Worm (Caenorhabditis elegans) whole organism, L4 larva: ENCODE results near the gene C31C9.6.

Experiments used
- D1046.2 ChIP-seq: fragments of 200-800 bp; sonication (Bioruptor generic); IDR thresholded peaks from 2 replicates; pipeline ENCODE4 v1.3.6; 2022; ENCODE audit warnings: missing genetic modification characterization, missing compliant biosample characterization
- ces-1 ChIP-seq: fragments of 150-350 bp; sonication (generic microtip); optimal IDR thresholded peaks from 4 replicates; lab custom pipeline; 2014; ENCODE audit warnings: missing biosample characterization, missing genetic modification reagents, missing genetic modification characterization
- fkh-10 ChIP-seq: fragments of 150-350 bp; optimal IDR thresholded peaks from 2 replicates; lab custom pipeline; 2014; ENCODE audit warnings: missing biosample characterization, missing genetic modification reagents, missing genetic modification characterization
- hlh-11 ChIP-seq: fragments of 200-800 bp; sonication (Bioruptor generic); optimal IDR thresholded peaks from 2 replicates; lab custom pipeline; 2018; ENCODE audit warnings: mild to moderate bottlenecking, missing genetic modification characterization, missing compliant biosample characterization
- lin-15B ChIP-seq: fragments of 150-350 bp; sonication (generic microtip); optimal IDR thresholded peaks from 3 replicates; lab custom pipeline; 2014; ENCODE audit warnings: missing biosample characterization, missing genetic modification characterization
- madf-5 ChIP-seq, 2 experiments: fragments of 200-800 bp; sonication (Bioruptor generic); IDR thresholded peaks; 2 replicates each; pipeline ENCODE4 v1.3.6; 2022; ENCODE audit warnings: missing compliant biosample characterization in 2 of 2, missing genetic modification characterization in 2 of 2
- pha-4 ChIP-seq, 2 experiments: fragments of 150-350 bp in 1 of 2; fragments of 200-800 bp in 1 of 2; sonication (Bioruptor generic) in 1 of 2; IDR thresholded peaks in 1 of 2; optimal IDR thresholded peaks in 1 of 2; 2 replicates each; pipeline versions ENCODE4 v1.3.6 to Lab custom; 2014 to 2022; ENCODE audit warnings: missing genetic modification characterization in 2 of 2, missing genetic modification reagents in 2 of 2, missing biosample characterization in 1 of 2, missing compliant biosample characterization in 1 of 2
- pqm-1 ChIP-seq: sonication (generic microtip); optimal IDR thresholded peaks from 2 replicates; lab custom pipeline; 2017; ENCODE audit warnings: missing biosample characterization, missing genetic modification characterization
- tra-1 ChIP-seq: fragments of 200-800 bp; sonication (Bioruptor generic); IDR thresholded peaks from 2 replicates; pipeline ENCODE4 v1.3.6; 2022; ENCODE audit warnings: missing genetic modification reagents, missing genetic modification characterization, missing compliant biosample characterization
- zag-1 ChIP-seq: fragments of 150-350 bp; optimal IDR thresholded peaks from 2 replicates; lab custom pipeline; 2014; ENCODE audit warnings: missing biosample characterization, missing genetic modification characterization

DNA sequence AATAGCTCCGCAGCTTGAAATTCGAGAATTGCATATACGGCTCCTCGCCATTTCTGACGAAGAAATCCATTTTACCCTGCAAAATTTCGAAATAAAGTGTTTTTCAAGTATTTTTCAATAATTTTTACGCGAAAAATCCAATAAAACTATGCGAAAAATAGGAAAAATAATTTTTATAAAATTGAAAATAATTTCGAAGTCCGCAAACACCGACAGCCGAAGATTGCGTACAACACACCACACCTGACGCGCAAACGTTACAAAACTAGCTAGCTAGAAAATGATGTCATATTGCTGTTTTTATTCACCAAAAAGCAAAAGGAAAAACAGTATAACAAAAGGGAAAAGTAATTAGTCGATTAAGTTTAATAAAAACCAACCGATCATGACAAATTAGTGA is 32.8 kb upstream of the C31C9.6 start, which contains the start of gene rpoa-1:
- TF ChIP-seq zag-1 (tag; lab: Kevin White, UChicago) (no peak), madf-5 (GFP tag; IDR thresholded peaks at IDR 0.05; lab: Robert Waterston, UW) (no peak), hlh-11 (tag; lab: Kevin White, UChicago) (no peak), pha-4 (GFP tag; IDR thresholded peaks at IDR 0.05; lab: Robert Waterston, UW) (no peak), pha-4 (tag; optimal IDR thresholded peaks at IDR 0.05; lab: Kevin White, UChicago) (no peak), lin-15B (no peak), fkh-10 (GFP tag; lab: Kevin White, UChicago) (no peak), ces-1 (GFP tag; lab: Kevin White, UChicago) (no peak), pqm-1 (tag; lab: Kevin White, UChicago) (no peak), D1046.2 (GFP tag; lab: Robert Waterston, UW) (no peak), tra-1 (GFP tag; lab: Robert Waterston, UW) (no peak)
